Fruit fly (Drosophila melanogaster): Measurements from ENCODE around the gene CG5126.
A peak's percentile ranks its signal among the peaks of the same experiment; 100 is the strongest.

CG5126 gene

dm6 chr2L:1185642-1186497 lies 2.0 kb upstream of the CG5126 start, which contains the start of gene CG5001 (continued):
- peak; percentile 82 for TF ChIP-seq Hr3 (GFP tag; optimal IDR thresholded peaks at IDR 0.05)
- peak; percentile 43 for TF ChIP-seq wdn (GFP tag; IDR thresholded peaks at IDR 0.05)
- peak; percentile 86 for TF ChIP-seq Dbx (GFP tag; IDR thresholded peaks at IDR 0.05)
- peak; percentile 89 for TF ChIP-seq CG6689 (GFP tag; IDR thresholded peaks at IDR 0.05)
- TF ChIP-seq slp2 (GFP tag; optimal IDR thresholded peaks at IDR 0.05), result peak; percentile 47
- no peak for TF ChIP-seq TFAM (GFP tag; optimal IDR thresholded peaks at IDR 0.05)
- TF ChIP-seq bab2 (GFP tag; optimal IDR thresholded peaks at IDR 0.05), result peak; percentile 71
- peak; percentile 88 for TF ChIP-seq CG14014 (GFP tag; IDR thresholded peaks at IDR 0.05)
- peak; percentile 63 for TF ChIP-seq mirr (GFP tag; optimal IDR thresholded peaks at IDR 0.05)
- TF ChIP-seq CG1529 (GFP tag; optimal IDR thresholded peaks at IDR 0.05), result no peak
- TF ChIP-seq CG18764 (GFP tag; optimal IDR thresholded peaks at IDR 0.05), result no peak
- no peak for TF ChIP-seq Vsx1 (GFP tag; optimal IDR thresholded peaks at IDR 0.05)
- peak; percentile 79 for TF ChIP-seq trem (tag; optimal IDR thresholded peaks at IDR 0.05)
- peak; percentile 83 for TF ChIP-seq CG34422 (GFP tag; IDR thresholded peaks at IDR 0.05)
- peak; percentile 58 for TF ChIP-seq en (GFP tag; optimal IDR thresholded peaks at IDR 0.05)
- peak; percentile 40 for TF ChIP-seq ftz-f1 (GFP tag; optimal IDR thresholded peaks at IDR 0.05)
- peak; percentile 83 for TF ChIP-seq CG6683 (GFP tag; optimal IDR thresholded peaks at IDR 0.05)
- peak; percentile 84 for TF ChIP-seq CG4328 (GFP tag; optimal IDR thresholded peaks at IDR 0.05)
- TF ChIP-seq CG12155 (GFP tag; optimal IDR thresholded peaks at IDR 0.05), result peak; percentile 83
- peak; percentile 75 for TF ChIP-seq ems (GFP tag; optimal IDR thresholded peaks at IDR 0.05)
- peak; percentile 86 for TF ChIP-seq CG11695 (GFP tag; IDR thresholded peaks at IDR 0.05)
- 0 out of 2 replicates have a peak, but pooled peaks have one; percentile 12 for TF ChIP-seq Scr (GFP tag; IDR thresholded peaks at IDR 0.05; ENCODE audit: partially characterized antibody)
- TF ChIP-seq hth (optimal IDR thresholded peaks at IDR 0.05), result no peak
- peak; percentile 36; the same call in 1 of the 2 replicates for TF ChIP-seq bowl (GFP tag; IDR thresholded peaks at IDR 0.05)
- peak; percentile 33 for TF ChIP-seq fu2 (GFP tag; optimal IDR thresholded peaks at IDR 0.05)
- TF ChIP-seq CG15073 (GFP tag; optimal IDR thresholded peaks at IDR 0.05), result no peak
- peak; percentile 37 for TF ChIP-seq CG7928 (GFP tag; optimal IDR thresholded peaks at IDR 0.05)
- peak; percentile 41 for TF ChIP-seq Dip3 (GFP tag; optimal IDR thresholded peaks at IDR 0.05)
- TF ChIP-seq trh (GFP tag; optimal IDR thresholded peaks at IDR 0.05), result peak; percentile 29
- peak in 1 of 2 experiments; percentile 7 for TF ChIP-seq insv (GFP tag; optimal IDR thresholded peaks at IDR 0.05)
- peak; percentile 39 for TF ChIP-seq ash1 (GFP tag; optimal IDR thresholded peaks at IDR 0.05)
- TF ChIP-seq CG17912 (GFP tag; optimal IDR thresholded peaks at IDR 0.05), result no peak
- TF ChIP-seq CG3847 (GFP tag; IDR thresholded peaks at IDR 0.05), result peak; percentile 74
- TF ChIP-seq zfh2 (GFP tag; optimal IDR thresholded peaks at IDR 0.05), result peak; percentile 58
- TF ChIP-seq CG12299 (tag; optimal IDR thresholded peaks at IDR 0.05), result peak; percentile 81
- TF ChIP-seq ATbp (GFP tag; optimal IDR thresholded peaks at IDR 0.05), result peak; percentile 78
- TF ChIP-seq ewg (GFP tag; optimal IDR thresholded peaks at IDR 0.05), result peak; percentile 68
- TF ChIP-seq rib (GFP tag; IDR thresholded peaks at IDR 0.05), result peak; percentile 62
- TF ChIP-seq yki (optimal IDR thresholded peaks at IDR 0.05), result no peak
- TF ChIP-seq Oaz (GFP tag; IDR thresholded peaks at IDR 0.05), result peak; percentile 68
- TF ChIP-seq CG31388 (GFP tag; optimal IDR thresholded peaks at IDR 0.05), result peak; percentile 70
- peak; percentile 56 for TF ChIP-seq CG12744 (GFP tag; optimal IDR thresholded peaks at IDR 0.05)
- TF ChIP-seq dm (GFP tag; optimal IDR thresholded peaks at IDR 0.05), result peak; percentile 34
- peak; percentile 89 for TF ChIP-seq CoRest (tag; optimal IDR thresholded peaks at IDR 0.05)
- TF ChIP-seq kah (GFP tag; optimal IDR thresholded peaks at IDR 0.05), result peak; percentile 72
- no peak for TF ChIP-seq CG15011 (GFP tag; optimal IDR thresholded peaks at IDR 0.05)
- no peak for TF ChIP-seq nerfin-2 (GFP tag; IDR thresholded peaks at IDR 0.05; ENCODE audit: partially characterized antibody)
- TF ChIP-seq tx (GFP tag; optimal IDR thresholded peaks at IDR 0.05), result peak; percentile 66
- TF ChIP-seq HmgD (GFP tag; optimal IDR thresholded peaks at IDR 0.05), result no peak
- TF ChIP-seq CG12391 (tag; optimal IDR thresholded peaks at IDR 0.05), result peak; percentile 93

Measured in whole organism, embryonic.